Fruit fly (Drosophila melanogaster): ENCODE results near the gene CG46525.
A peak's percentile ranks its signal among the peaks of the same experiment; 100 is the strongest.

Gene CG46525

dm6 chr3L:17485280-17485792 is 10.3 kb downstream of the CG46525 start (continued):
- TF ChIP-seq exex (tag; optimal IDR thresholded peaks at IDR 0.05): peak; percentile 2
- no peak for TF ChIP-seq Aef1 (GFP tag; IDR thresholded peaks at IDR 0.05)
- peak; percentile 42 for TF ChIP-seq CG9876 (GFP tag; optimal IDR thresholded peaks at IDR 0.05)
- peak; percentile 22 for TF ChIP-seq jumu (GFP tag; optimal IDR thresholded peaks at IDR 0.05)
- no peak for TF ChIP-seq CG15269 (tag; optimal IDR thresholded peaks at IDR 0.05)
- peak; percentile 76 for TF ChIP-seq TFAM (GFP tag; optimal IDR thresholded peaks at IDR 0.05)
- peak; percentile 88 for TF ChIP-seq CG17186 (GFP tag; optimal IDR thresholded peaks at IDR 0.05)
- TF ChIP-seq nau (GFP tag; optimal IDR thresholded peaks at IDR 0.05): peak; percentile 90
- TF ChIP-seq Drgx (GFP tag; IDR thresholded peaks at IDR 0.05): peak; percentile 40; the same call in 1 of the 2 replicates
- no peak for TF ChIP-seq fru (optimal IDR thresholded peaks at IDR 0.05)
- no peak for TF ChIP-seq NK7.1 (GFP tag; optimal IDR thresholded peaks at IDR 0.05)
- TF ChIP-seq en (GFP tag; optimal IDR thresholded peaks at IDR 0.05): peak; percentile 48
- no peak for TF ChIP-seq CG31224 (GFP tag; IDR thresholded peaks at IDR 0.05)
- TF ChIP-seq Mad (GFP tag; optimal IDR thresholded peaks at IDR 0.05): peak; percentile 29
- peak; percentile 61 for TF ChIP-seq fd96Cb (tag; optimal IDR thresholded peaks at IDR 0.05)
- TF ChIP-seq CG4424 (GFP tag; optimal IDR thresholded peaks at IDR 0.05): peak; percentile 65
- peak; percentile 86 for TF ChIP-seq CG17359 (tag; optimal IDR thresholded peaks at IDR 0.05)
- TF ChIP-seq CG8281 (tag; optimal IDR thresholded peaks at IDR 0.05): peak; percentile 87
- TF ChIP-seq MBD-R2 (GFP tag; IDR thresholded peaks at IDR 0.05): no peak
- no peak for TF ChIP-seq cwo (GFP tag; optimal IDR thresholded peaks at IDR 0.05)
- no peak for TF ChIP-seq tx (GFP tag; optimal IDR thresholded peaks at IDR 0.05)
- peak; percentile 96 for TF ChIP-seq sens (GFP tag)
- TF ChIP-seq CG14710 (tag; optimal IDR thresholded peaks at IDR 0.05): peak; percentile 94
- no peak for TF ChIP-seq bowl (GFP tag; IDR thresholded peaks at IDR 0.05)
- no peak for TF ChIP-seq Dll (GFP tag; IDR thresholded peaks at IDR 0.05; ENCODE audit: partially characterized antibody)
- no peak for TF ChIP-seq ab (GFP tag; optimal IDR thresholded peaks at IDR 0.05)
- no peak for TF ChIP-seq tll (GFP tag; optimal IDR thresholded peaks at IDR 0.05)
- peak; percentile 40 for TF ChIP-seq da (GFP tag; optimal IDR thresholded peaks at IDR 0.05)
- TF ChIP-seq Doc3 (GFP tag; IDR thresholded peaks at IDR 0.05; ENCODE audit: partially characterized antibody): no peak
- TF ChIP-seq lola (GFP tag; optimal IDR thresholded peaks at IDR 0.05): peak in 1 of 3 experiments; percentile 86
- TF ChIP-seq CG2712 (tag; optimal IDR thresholded peaks at IDR 0.05): peak; percentile 76
- no peak for TF ChIP-seq vnd (GFP tag; IDR thresholded peaks at IDR 0.05; ENCODE audit: partially characterized antibody)
- TF ChIP-seq Dref (GFP tag; IDR thresholded peaks at IDR 0.05): no peak
- peak; percentile 92 for TF ChIP-seq Vsx1 (GFP tag; optimal IDR thresholded peaks at IDR 0.05)
- peak; percentile 94 for TF ChIP-seq CG7745 (tag; optimal IDR thresholded peaks at IDR 0.05)
- TF ChIP-seq h (optimal IDR thresholded peaks at IDR 0.05): no peak
- TF ChIP-seq grn (GFP tag; optimal IDR thresholded peaks at IDR 0.05): peak; percentile 79
- no peak for TF ChIP-seq CG13624 (GFP tag; optimal IDR thresholded peaks at IDR 0.05)
- TF ChIP-seq pan (optimal IDR thresholded peaks at IDR 0.05): no peak
- TF ChIP-seq pan (GFP tag; optimal IDR thresholded peaks at IDR 0.05 in 1 of 2, IDR thresholded peaks at IDR 0.05 in 1 of 2): peak in 1 of 2 experiments; percentile 26
- TF ChIP-seq run (tag; optimal IDR thresholded peaks at IDR 0.05): peak; percentile 71
- TF ChIP-seq slbo (GFP tag; IDR thresholded peaks at IDR 0.05): no peak
- no peak for TF ChIP-seq wdn (GFP tag; IDR thresholded peaks at IDR 0.05)
- TF ChIP-seq Scr (GFP tag; IDR thresholded peaks at IDR 0.05; ENCODE audit: partially characterized antibody): no peak
- no peak for TF ChIP-seq mam (GFP tag; optimal IDR thresholded peaks at IDR 0.05)
- peak; percentile 48 for TF ChIP-seq phol (tag; optimal IDR thresholded peaks at IDR 0.05)
- TF ChIP-seq Pdp1 (GFP tag; optimal IDR thresholded peaks at IDR 0.05): peak in 1 of 2 experiments; percentile 38
- no peak for TF ChIP-seq nerfin-2 (GFP tag; IDR thresholded peaks at IDR 0.05; ENCODE audit: partially characterized antibody)
- 0 out of 3 replicates have a peak, but pooled peaks have one; percentile 49 for TF ChIP-seq CG11695 (GFP tag; IDR thresholded peaks at IDR 0.05)
- peak; percentile 35 for TF ChIP-seq Bdp1 (GFP tag; optimal IDR thresholded peaks at IDR 0.05)
- TF ChIP-seq Dek (tag; optimal IDR thresholded peaks at IDR 0.05): no peak
